Fruit fly (Drosophila melanogaster) whole organism: Measurements from ENCODE around the gene CG6290.
A peak's percentile ranks its signal among the peaks of the same experiment; 100 is the strongest.

Experiments used
- CG8478 ChIP-seq: fragments of >200 bp; optimal IDR thresholded peaks from 2 replicates; lab custom pipeline; 2018; ENCODE audit warnings: inconsistent platforms
- Dll ChIP-seq: fragments of >200 bp; optimal IDR thresholded peaks from 2 replicates; lab custom pipeline; 2017
- EcR ChIP-seq, 2 experiments: fragments of >200 bp; optimal IDR thresholded peaks; 2 replicates each; lab custom pipeline; 2017; ENCODE audit warnings: missing biosample characterization in 2 of 2, missing genetic modification characterization in 2 of 2, missing genetic modification reagents in 2 of 2
- pan ChIP-seq: fragments of >200 bp; optimal IDR thresholded peaks from 2 replicates; lab custom pipeline; 2017
- psq ChIP-seq: fragments of >200 bp; optimal IDR thresholded peaks from 2 replicates; lab custom pipeline; 2017
- usp ChIP-seq: fragments of >200 bp; optimal IDR thresholded peaks from 2 replicates; lab custom pipeline; 2017; ENCODE audit warnings: missing biosample characterization, missing genetic modification characterization, mixed read lengths

Gene CG6290

dm6 chrX:18437190-18437589 lies at the start of gene CG6290:
Gene CG6290 (plus strand): TSS chrX:18437490.
- TF ChIP-seq usp (GFP tag; lab: Kevin White, UChicago) (no peak), Dll (lab: Kevin White, UChicago) (no peak), psq (lab: Kevin White, UChicago) (no peak), pan (lab: Kevin White, UChicago) (no peak), CG8478 (lab: Kevin White, UChicago) (no peak), EcR (GFP tag; optimal IDR thresholded peaks at IDR 0.05; lab: Kevin White, UChicago) (no peak)

- TF ChIP-seq pan (lab: Kevin White, UChicago) (no peak), CG8478 (lab: Kevin White, UChicago) (no peak), usp (GFP tag; lab: Kevin White, UChicago) (no peak), psq (lab: Kevin White, UChicago) (no peak), EcR (GFP tag; optimal IDR thresholded peaks at IDR 0.05; lab: Kevin White, UChicago) (no peak), Dll (lab: Kevin White, UChicago) (no peak)
Measured at dm6 chrX:18395157-18395556, 42.1 kb upstream of the CG6290 start.

DNA sequence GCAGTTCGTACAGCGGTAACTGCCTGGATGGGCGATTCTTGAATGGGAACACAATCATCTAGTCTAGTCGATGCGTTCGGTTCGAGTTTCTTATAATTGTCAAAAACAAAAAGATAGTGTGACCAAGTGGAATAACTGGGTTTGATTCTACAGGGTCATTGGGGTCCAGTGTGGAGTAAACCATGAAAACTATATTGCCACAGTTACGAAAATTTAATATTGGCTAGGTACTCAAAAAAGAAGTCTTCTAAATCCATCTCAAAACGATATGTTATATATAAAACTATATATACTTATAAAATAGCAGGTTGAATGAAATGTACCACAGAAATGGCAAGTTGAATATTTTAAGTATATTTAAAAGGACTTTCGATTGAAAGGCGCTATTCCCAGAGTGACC lies 37.3 kb upstream of the CG6290 start, which contains the start of gene CG34328:
Gene CG34328, minus strand, starts transcription at position 101 of the 400 bp plus-strand sequence.
- no peak for TF ChIP-seq Dll (lab: Kevin White, UChicago)
- TF ChIP-seq pan (lab: Kevin White, UChicago), result no peak
- TF ChIP-seq usp (GFP tag; lab: Kevin White, UChicago), result no peak
- TF ChIP-seq psq (lab: Kevin White, UChicago), result no peak
- TF ChIP-seq CG8478 (lab: Kevin White, UChicago), result no peak
- no peak for TF ChIP-seq EcR (GFP tag; optimal IDR thresholded peaks at IDR 0.05; lab: Kevin White, UChicago)

DNA sequence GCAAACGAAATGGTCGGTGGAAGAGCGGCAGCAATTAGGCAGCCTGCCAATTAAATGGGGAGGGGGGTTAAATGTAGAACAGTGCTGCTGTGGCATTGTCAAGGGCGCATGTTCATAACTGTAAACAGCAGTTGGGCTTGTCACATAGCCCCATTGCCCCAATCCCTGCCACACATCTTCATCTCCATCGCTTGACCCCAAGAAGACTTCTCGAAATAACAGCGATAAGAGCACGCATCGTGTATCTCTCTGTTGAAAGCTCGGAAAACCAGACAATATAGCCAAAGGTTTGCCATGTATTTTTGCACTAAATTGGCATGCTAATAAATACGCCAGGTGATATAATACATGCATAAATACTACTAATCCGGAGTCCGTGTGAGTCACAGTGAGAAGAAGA lies 34.7 kb upstream of the CG6290 start:
- no peak for TF ChIP-seq EcR (GFP tag; optimal IDR thresholded peaks at IDR 0.05; lab: Kevin White, UChicago)
- no peak for TF ChIP-seq psq (lab: Kevin White, UChicago)
- no peak for TF ChIP-seq pan (lab: Kevin White, UChicago)
- TF ChIP-seq Dll (lab: Kevin White, UChicago), result no peak
- no peak for TF ChIP-seq CG8478 (lab: Kevin White, UChicago)
- TF ChIP-seq usp (GFP tag; lab: Kevin White, UChicago), result no peak

DNA sequence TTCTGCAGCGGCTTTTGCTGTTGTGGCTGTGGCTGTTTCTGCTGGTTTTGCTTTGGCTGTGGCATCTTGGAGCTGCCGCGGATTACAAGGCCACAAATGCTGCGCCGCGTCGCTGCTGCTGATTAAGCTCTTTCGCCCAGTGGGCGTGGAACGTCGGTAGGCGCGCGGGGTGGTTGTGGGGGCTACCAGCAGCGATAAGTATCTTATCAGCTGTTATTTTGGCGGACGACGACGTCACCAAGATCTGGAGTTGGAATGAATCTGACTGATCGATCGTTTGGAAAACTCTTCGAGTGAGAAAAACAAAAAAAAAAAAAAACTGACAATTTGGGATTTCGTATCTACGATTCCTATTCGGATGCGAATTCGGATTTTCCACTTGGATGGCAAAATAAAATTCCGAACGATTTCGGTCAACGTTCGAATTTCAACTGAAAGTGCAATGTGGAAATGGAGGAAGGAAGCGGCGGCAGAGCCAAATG lies 33.1 kb upstream of the CG6290 start:
- TF ChIP-seq CG8478 (lab: Kevin White, UChicago), result no peak
- no peak for TF ChIP-seq pan (lab: Kevin White, UChicago)
- no peak for TF ChIP-seq usp (GFP tag; lab: Kevin White, UChicago)
- no peak for TF ChIP-seq EcR (GFP tag; optimal IDR thresholded peaks at IDR 0.05; lab: Kevin White, UChicago)
- TF ChIP-seq psq (lab: Kevin White, UChicago), result no peak
- TF ChIP-seq Dll (lab: Kevin White, UChicago), result no peak

DNA sequence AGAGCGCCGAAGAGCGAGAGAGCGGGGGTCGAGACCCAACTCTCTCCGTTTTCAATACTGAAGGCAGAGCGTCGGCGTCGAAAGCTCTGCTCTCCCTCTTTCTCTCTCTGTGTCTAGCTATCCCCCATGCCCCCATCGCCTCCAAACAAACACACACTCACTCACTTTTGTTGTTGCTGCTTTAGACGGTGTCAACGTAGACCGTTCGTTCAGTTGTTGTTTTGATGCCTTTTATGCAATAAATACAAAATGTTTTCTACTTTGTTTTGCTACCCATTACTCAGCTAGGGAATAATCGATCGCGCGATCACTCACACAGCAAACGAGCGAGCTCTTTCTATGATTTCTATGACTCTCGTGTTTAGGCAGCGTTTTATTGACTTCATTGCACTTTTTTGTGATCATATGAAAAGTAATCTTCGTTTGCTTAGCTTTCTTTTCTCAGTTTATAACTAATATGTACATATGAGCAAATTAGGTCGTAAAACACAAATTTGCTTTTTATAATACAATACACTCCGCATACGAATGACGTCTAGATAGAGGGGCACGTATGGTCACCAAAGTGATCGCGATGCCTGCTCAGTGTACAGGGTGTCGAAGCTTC lies 32.6 kb upstream of the CG6290 start:
- TF ChIP-seq EcR (GFP tag; optimal IDR thresholded peaks at IDR 0.05; lab: Kevin White, UChicago) (no peak), usp (GFP tag; lab: Kevin White, UChicago) (no peak), Dll (lab: Kevin White, UChicago) (peak; percentile 95), psq (lab: Kevin White, UChicago) (no peak), pan (lab: Kevin White, UChicago) (peak; percentile 82), CG8478 (lab: Kevin White, UChicago) (no peak)

DNA sequence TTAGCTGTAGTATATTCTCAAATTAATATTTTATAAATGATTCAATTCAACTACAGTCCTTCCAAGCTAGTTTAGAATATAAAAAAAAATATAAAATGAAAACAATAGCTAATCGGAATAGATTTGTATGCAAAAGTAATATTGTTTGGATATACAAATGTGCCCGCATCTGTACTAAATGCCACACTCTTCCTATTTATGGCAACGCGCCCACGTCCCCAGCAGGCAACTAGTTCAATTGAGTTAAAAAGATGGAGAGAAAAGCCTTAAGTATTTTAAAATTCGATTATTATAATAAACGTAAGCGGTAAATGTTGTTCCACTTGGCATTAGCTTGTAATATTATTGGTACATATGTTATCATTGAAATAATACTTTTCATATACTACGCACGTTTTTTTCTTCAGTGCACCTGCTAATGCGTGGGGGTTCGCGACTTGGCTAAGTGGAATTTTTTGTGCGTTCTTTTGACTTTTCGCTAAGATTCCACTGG lies 31.7 kb upstream of the CG6290 start:
- TF ChIP-seq psq (lab: Kevin White, UChicago) (no peak), Dll (lab: Kevin White, UChicago) (no peak), usp (GFP tag; lab: Kevin White, UChicago) (no peak)

dm6 chrX:18406593-18407393 lies 30.5 kb upstream of the CG6290 start:
- TF ChIP-seq Dll (lab: Kevin White, UChicago) (no peak), usp (GFP tag; lab: Kevin White, UChicago) (no peak), CG8478 (lab: Kevin White, UChicago) (no peak), EcR (GFP tag; optimal IDR thresholded peaks at IDR 0.05; lab: Kevin White, UChicago) (no peak), pan (lab: Kevin White, UChicago) (no peak), psq (lab: Kevin White, UChicago) (no peak)

DNA sequence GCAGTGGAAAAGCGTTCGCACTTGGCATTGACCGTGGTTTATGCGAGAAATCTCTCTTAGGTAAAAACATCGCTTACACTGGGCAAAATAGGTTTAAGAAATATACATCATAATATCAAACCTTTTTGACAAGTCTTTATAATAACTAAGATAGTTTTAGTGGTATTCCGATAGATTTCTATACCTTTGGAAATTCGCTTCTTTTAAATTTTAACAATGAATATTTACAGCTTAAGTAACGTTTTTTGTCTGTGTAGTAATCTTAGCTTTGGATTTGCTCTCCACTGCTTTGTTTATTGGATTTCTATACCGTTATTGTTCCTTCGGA lies 29.9 kb upstream of the CG6290 start:
- TF ChIP-seq CG8478 (lab: Kevin White, UChicago) (no peak), psq (lab: Kevin White, UChicago) (no peak)

DNA sequence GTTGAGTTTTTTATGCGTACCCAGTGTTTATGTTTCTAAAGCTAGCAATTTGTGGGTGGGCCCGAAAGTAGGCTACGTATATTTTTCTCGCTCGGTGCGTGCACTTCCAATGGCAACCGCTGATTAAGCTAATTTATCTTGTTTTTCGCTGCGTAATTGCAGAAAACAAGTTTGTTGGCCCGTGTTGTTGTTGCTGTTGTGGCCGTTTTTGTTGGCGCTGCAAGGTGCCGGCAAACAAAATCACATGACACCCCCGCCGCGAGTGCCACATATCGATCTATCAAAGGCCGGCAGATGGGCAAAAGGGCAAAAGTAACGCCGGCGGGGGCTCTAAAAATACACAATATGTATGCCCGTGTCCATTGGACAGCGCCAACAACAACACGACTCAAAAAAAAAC lies 27.8 kb upstream of the CG6290 start:
- TF ChIP-seq CG8478 (lab: Kevin White, UChicago) (no peak), Dll (lab: Kevin White, UChicago) (peak; percentile 16), pan (lab: Kevin White, UChicago) (no peak)

DNA sequence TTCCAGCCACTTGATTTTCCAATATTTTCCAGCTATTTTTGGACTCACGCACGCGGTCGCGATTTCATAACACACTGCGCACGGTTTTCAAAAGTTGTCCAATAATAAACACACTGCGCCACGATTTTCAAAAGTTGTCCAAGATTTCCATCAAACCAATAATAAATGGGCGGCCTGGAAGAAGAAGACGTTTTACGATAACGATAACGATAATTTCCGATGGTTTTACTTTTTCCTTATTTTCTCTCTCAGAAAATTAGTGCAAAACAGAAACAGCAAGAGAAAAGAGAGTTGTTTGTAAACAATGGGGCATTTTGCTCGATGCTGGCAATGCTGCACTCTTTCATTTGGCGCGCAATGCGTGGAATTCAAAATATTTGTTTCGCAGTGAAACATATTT lies 27.4 kb upstream of the CG6290 start, which contains the start of gene Nt5b:
Gene Nt5b, minus strand, starts transcription at position 207 of the 400 bp plus-strand sequence.
- TF ChIP-seq EcR (GFP tag; optimal IDR thresholded peaks at IDR 0.05; lab: Kevin White, UChicago) (no peak), psq (lab: Kevin White, UChicago) (no peak), pan (lab: Kevin White, UChicago) (no peak), CG8478 (lab: Kevin White, UChicago) (no peak), usp (GFP tag; lab: Kevin White, UChicago) (no peak), Dll (lab: Kevin White, UChicago) (no peak)
